Fruit fly (Drosophila melanogaster) whole organism, embryonic: ENCODE measurements around the gene CG14515.

ENCODE experiments used
- Abd-B ChIP-seq: fragments of 200-800 bp; sonication (Bioruptor generic); optimal IDR thresholded peaks from 2 replicates; lab custom pipeline; 2018; ENCODE audit warnings: missing biosample characterization, mild to moderate bottlenecking, missing genetic modification characterization, moderate library complexity
- Antp ChIP-seq: fragments of 200-800 bp; sonication (Bioruptor generic); optimal IDR thresholded peaks from 3 replicates; lab custom pipeline; 2016; ENCODE audit warnings: missing biosample characterization, missing genetic modification characterization
- BEAF-32 ChIP-seq: fragments of 200-800 bp; sonication (Bioruptor generic); optimal IDR thresholded peaks from 3 replicates; lab custom pipeline; 2017; ENCODE audit warnings: missing biosample characterization, missing genetic modification characterization, mild to moderate bottlenecking, moderate library complexity, missing genetic modification reagents
- Bgb ChIP-seq: fragments of 200-800 bp; sonication (Bioruptor generic); IDR thresholded peaks from 2 replicates; pipeline ENCODE4 v1.3.6; 2022; ENCODE audit warnings: missing biosample characterization, missing genetic modification characterization; ENCODE audit not compliant: partially characterized antibody
- CG11504 ChIP-seq: fragments of 200-800 bp; sonication (Bioruptor generic); optimal IDR thresholded peaks from 3 replicates; lab custom pipeline; 2019; ENCODE audit warnings: missing biosample characterization, mild to moderate bottlenecking, missing genetic modification characterization, moderate library complexity
- CG11560 ChIP-seq: fragments of 200-800 bp; sonication (Bioruptor generic); IDR thresholded peaks from 3 replicates; pipeline ENCODE4 v1.3.6; 2022; ENCODE audit warnings: missing biosample characterization, missing genetic modification characterization
- CG13894 ChIP-seq: fragments of 200-800 bp; sonication (Bioruptor generic); optimal IDR thresholded peaks from 3 replicates; lab custom pipeline; 2018; ENCODE audit warnings: missing biosample characterization, mild to moderate bottlenecking, missing genetic modification characterization, moderate library complexity
- CG17186 ChIP-seq: fragments of 200-800 bp; sonication (Bioruptor generic); optimal IDR thresholded peaks from 3 replicates; lab custom pipeline; 2017; ENCODE audit warnings: missing biosample characterization, missing genetic modification reagents, missing genetic modification characterization
- CG2116 ChIP-seq: fragments of 200-800 bp; sonication (Bioruptor generic); optimal IDR thresholded peaks from 3 replicates; lab custom pipeline; 2018; ENCODE audit warnings: missing biosample characterization, mild to moderate bottlenecking, missing genetic modification characterization
- CG2712 ChIP-seq: fragments of 200-800 bp; optimal IDR thresholded peaks from 3 replicates; lab custom pipeline; 2019; ENCODE audit warnings: missing biosample characterization, mild to moderate bottlenecking, missing genetic modification characterization, moderate library complexity
- CG6175 ChIP-seq: fragments of 200-800 bp; sonication (Bioruptor generic); IDR thresholded peaks from 3 replicates; pipeline ENCODE4 v1.3.6; 2022; ENCODE audit warnings: missing biosample characterization, missing genetic modification characterization
- CG7928 ChIP-seq: fragments of 200-800 bp; sonication (Bioruptor generic); optimal IDR thresholded peaks from 2 replicates; lab custom pipeline; 2017; ENCODE audit warnings: missing biosample characterization, mild to moderate bottlenecking, missing genetic modification characterization
- D19B ChIP-seq: fragments of 200-800 bp; sonication (Bioruptor generic); optimal IDR thresholded peaks from 2 replicates; lab custom pipeline; 2017; ENCODE audit warnings: missing biosample characterization, mild to moderate bottlenecking, missing genetic modification characterization
- Doc3 ChIP-seq: fragments of 200-800 bp; sonication (Bioruptor generic); IDR thresholded peaks from 3 replicates; pipeline ENCODE4 v1.3.6; 2022; ENCODE audit warnings: missing biosample characterization, missing genetic modification characterization; ENCODE audit not compliant: partially characterized antibody
- Dref ChIP-seq: fragments of 200-800 bp; sonication (Bioruptor generic); IDR thresholded peaks from 2 replicates; pipeline ENCODE4 v1.3.6; 2022; ENCODE audit warnings: missing biosample characterization, missing genetic modification characterization
- Ets97D ChIP-seq: fragments of 200-800 bp; sonication (Bioruptor generic); optimal IDR thresholded peaks from 3 replicates; lab custom pipeline; 2016; ENCODE audit warnings: missing biosample characterization, missing genetic modification characterization
- Hr78 ChIP-seq, 2 experiments: fragments of 200-800 bp in 1 of 2; fragments of >200 bp in 1 of 2; sonication (Bioruptor generic) in 1 of 2; optimal IDR thresholded peaks; 2 replicates each; lab custom pipeline; 2017 to 2019; ENCODE audit warnings: missing biosample characterization in 2 of 2, missing genetic modification characterization in 2 of 2, mild to moderate bottlenecking in 1 of 2, moderate library complexity in 1 of 2
- MBD-R2 ChIP-seq: fragments of 200-800 bp; sonication (Bioruptor generic); IDR thresholded peaks from 2 replicates; pipeline ENCODE4 v1.3.6; 2022; ENCODE audit warnings: missing biosample characterization, missing genetic modification characterization
- Med ChIP-seq: fragments of 200-800 bp; sonication (Bioruptor generic); peaks from one replicate; lab custom pipeline; 2016; ENCODE audit warnings: missing biosample characterization, missing genetic modification characterization, mild to moderate bottlenecking, inconsistent platforms, moderate library complexity
- Mrtf ChIP-seq: fragments of 200-800 bp; sonication (Bioruptor generic); IDR thresholded peaks from 3 replicates; pipeline ENCODE4 v1.3.6; 2022; ENCODE audit warnings: missing biosample characterization, missing genetic modification characterization
- Myb ChIP-seq: fragments of 200-800 bp; sonication (Bioruptor generic); optimal IDR thresholded peaks from 2 replicates; lab custom pipeline; 2016; ENCODE audit warnings: missing biosample characterization, missing genetic modification characterization
- Opbp ChIP-seq: fragments of 200-800 bp; sonication (Bioruptor generic); IDR thresholded peaks from 3 replicates; pipeline ENCODE4 v1.3.6; 2022; ENCODE audit warnings: missing biosample characterization, missing genetic modification characterization; ENCODE audit not compliant: partially characterized antibody
- Optix ChIP-seq: fragments of 200-800 bp; sonication (Bioruptor generic); IDR thresholded peaks from 3 replicates; pipeline ENCODE4 v1.3.6; 2022; ENCODE audit warnings: missing biosample characterization, missing genetic modification characterization
- Pdp1 ChIP-seq, 2 experiments: fragments of 200-800 bp; sonication (Bioruptor generic); optimal IDR thresholded peaks; 3 replicates each; lab custom pipeline; 2016; ENCODE audit warnings: missing biosample characterization in 2 of 2, missing genetic modification characterization in 2 of 2, mild to moderate bottlenecking in 1 of 2, moderate library complexity in 1 of 2
- Poxn ChIP-seq: fragments of 200-800 bp; sonication (Bioruptor generic); IDR thresholded peaks from 2 replicates; pipeline ENCODE4 v1.3.6; 2022; ENCODE audit warnings: missing biosample characterization, missing genetic modification characterization
- Scr ChIP-seq: fragments of 200-800 bp; sonication (Bioruptor generic); IDR thresholded peaks from 2 replicates; pipeline ENCODE4 v1.3.6; 2022; ENCODE audit warnings: missing biosample characterization, missing genetic modification characterization; ENCODE audit not compliant: partially characterized antibody
- Sin3A ChIP-seq: fragments of >200 bp; optimal IDR thresholded peaks from 2 replicates; lab custom pipeline; 2018
- Stat92E ChIP-seq, 3 experiments: fragments of >200 bp in 2 of 3; fragments of 200-800 bp in 1 of 3; sonication (Bioruptor generic) in 1 of 3; optimal IDR thresholded peaks; 2 replicates each; lab custom pipeline; 2017 to 2019; ENCODE audit warnings: missing biosample characterization in 3 of 3, missing genetic modification characterization in 3 of 3, mild to moderate bottlenecking in 1 of 3, moderate library complexity in 1 of 3
- amos ChIP-seq: fragments of 200-800 bp; sonication (Bioruptor generic); IDR thresholded peaks from 2 replicates; pipeline ENCODE4 v1.3.6; 2022; ENCODE audit warnings: missing biosample characterization, missing genetic modification characterization; ENCODE audit not compliant: partially characterized antibody
- az2 ChIP-seq: fragments of 200-800 bp; sonication (Bioruptor generic); optimal IDR thresholded peaks from 3 replicates; lab custom pipeline; 2016; ENCODE audit warnings: missing biosample characterization, missing genetic modification characterization
- bigmax ChIP-seq: fragments of 200-800 bp; sonication (Bioruptor generic); optimal IDR thresholded peaks from 2 replicates; lab custom pipeline; 2018; ENCODE audit warnings: missing biosample characterization, mild to moderate bottlenecking, missing genetic modification characterization
- chm ChIP-seq: fragments of 200-800 bp; sonication (Bioruptor generic); IDR thresholded peaks from 2 replicates; pipeline ENCODE4 v1.3.6; 2022; ENCODE audit warnings: missing biosample characterization, missing genetic modification characterization
- dmrt11E ChIP-seq: fragments of 200-800 bp; sonication (Bioruptor generic); optimal IDR thresholded peaks from 3 replicates; lab custom pipeline; 2018; ENCODE audit warnings: missing biosample characterization, mild to moderate bottlenecking, missing genetic modification characterization, moderate library complexity
- eyg ChIP-seq: fragments of 200-800 bp; sonication (Bioruptor generic); optimal IDR thresholded peaks from 3 replicates; lab custom pipeline; 2016; ENCODE audit warnings: missing biosample characterization, missing genetic modification characterization
- fd64A ChIP-seq: fragments of 200-800 bp; sonication (Bioruptor generic); optimal IDR thresholded peaks from 3 replicates; lab custom pipeline; 2018; ENCODE audit warnings: missing biosample characterization, mild to moderate bottlenecking, missing genetic modification characterization
- grn ChIP-seq: fragments of 200-800 bp; sonication (Bioruptor generic); optimal IDR thresholded peaks from 3 replicates; lab custom pipeline; 2017; ENCODE audit warnings: missing biosample characterization, missing genetic modification characterization
- hb ChIP-seq: fragments of 200-800 bp; sonication (Bioruptor generic); IDR thresholded peaks from 3 replicates; pipeline ENCODE4 v1.3.6; 2022; ENCODE audit warnings: missing biosample characterization, missing genetic modification characterization; ENCODE audit not compliant: partially characterized antibody
- insv ChIP-seq, 2 experiments: fragments of 200-800 bp; sonication (Bioruptor generic); optimal IDR thresholded peaks; 3 replicates each; lab custom pipeline; 2016 to 2018; ENCODE audit warnings: missing biosample characterization in 2 of 2, missing genetic modification characterization in 2 of 2
- nerfin-1 ChIP-seq: fragments of 200-800 bp; sonication (Bioruptor generic); optimal IDR thresholded peaks from 3 replicates; lab custom pipeline; 2019; ENCODE audit warnings: missing biosample characterization, mild to moderate bottlenecking, missing genetic modification characterization, moderate library complexity
- onecut ChIP-seq: fragments of 200-800 bp; sonication (Bioruptor generic); IDR thresholded peaks from 2 replicates; pipeline ENCODE4 v1.3.6; 2022; ENCODE audit warnings: missing biosample characterization, missing genetic modification characterization
- pzg ChIP-seq: fragments of 200-800 bp; sonication (Bioruptor generic); optimal IDR thresholded peaks from 3 replicates; lab custom pipeline; 2018; ENCODE audit warnings: missing biosample characterization, mild to moderate bottlenecking, missing genetic modification characterization, moderate library complexity
- repo ChIP-seq: fragments of 200-800 bp; sonication (Bioruptor generic); optimal IDR thresholded peaks from 2 replicates; lab custom pipeline; 2016; ENCODE audit warnings: missing biosample characterization, missing genetic modification characterization
- row ChIP-seq: fragments of 200-800 bp; sonication (Bioruptor generic); IDR thresholded peaks from 3 replicates; pipeline ENCODE4 v1.3.6; 2022; ENCODE audit warnings: missing biosample characterization, missing genetic modification characterization
- sna ChIP-seq: fragments of 200-800 bp; sonication (Bioruptor generic); IDR thresholded peaks from 2 replicates; pipeline ENCODE4 v1.3.6; 2022; ENCODE audit warnings: missing biosample characterization, missing genetic modification characterization; ENCODE audit not compliant: partially characterized antibody
- sug ChIP-seq: fragments of 200-800 bp; optimal IDR thresholded peaks from 2 replicates; lab custom pipeline; 2019; ENCODE audit warnings: missing biosample characterization, mild to moderate bottlenecking, missing genetic modification characterization, moderate library complexity
- tx ChIP-seq: fragments of 200-800 bp; sonication (Bioruptor generic); optimal IDR thresholded peaks from 2 replicates; lab custom pipeline; 2016; ENCODE audit warnings: missing biosample characterization, missing genetic modification characterization
- vnd ChIP-seq: fragments of 200-800 bp; sonication (Bioruptor generic); IDR thresholded peaks from 3 replicates; pipeline ENCODE4 v1.3.6; 2022; ENCODE audit warnings: missing biosample characterization, missing genetic modification characterization; ENCODE audit not compliant: partially characterized antibody

CG14515 gene

DNA sequence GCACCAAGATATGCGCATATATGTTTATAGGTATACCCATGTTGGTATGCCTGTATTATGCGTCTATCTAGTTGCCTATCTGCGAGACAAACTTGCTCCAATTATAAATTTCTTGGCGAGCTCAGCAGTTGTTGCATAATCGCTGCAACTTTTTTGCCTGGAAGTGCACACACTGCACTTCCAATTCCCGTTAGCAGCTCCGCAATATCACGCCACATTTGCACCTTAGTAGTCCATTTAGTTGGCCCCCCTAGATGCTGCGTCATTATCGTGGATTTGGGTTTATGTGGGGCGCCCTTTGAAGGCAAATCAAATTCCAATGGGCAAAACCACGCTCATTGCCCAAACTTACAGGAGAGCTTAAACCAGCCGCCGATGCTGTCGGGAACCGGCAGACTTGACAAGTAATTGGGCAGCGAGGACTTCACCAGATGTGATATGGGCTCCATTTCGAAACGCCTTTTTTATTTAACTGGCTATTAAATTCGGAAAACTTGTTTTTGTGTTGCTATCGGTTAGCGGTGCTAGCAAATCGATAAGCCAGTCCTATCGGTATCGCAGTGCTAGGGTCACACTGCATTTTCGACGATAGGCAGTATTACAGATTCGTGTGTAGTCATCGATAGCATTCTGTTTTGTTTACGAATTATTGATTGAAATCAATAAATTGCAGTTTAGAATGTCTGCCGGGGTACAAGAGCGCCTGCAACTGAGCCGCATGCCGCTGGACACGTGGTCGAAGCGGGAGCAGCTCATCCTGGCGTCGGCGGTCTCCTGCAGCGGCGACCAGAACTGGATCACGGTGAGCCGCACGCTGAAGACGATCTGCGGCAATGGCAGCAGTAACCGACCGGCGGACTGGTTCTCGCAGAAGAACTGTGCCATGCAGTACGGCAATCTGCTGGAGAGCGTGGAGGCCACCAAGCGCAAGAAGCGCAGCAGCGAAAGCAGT is 25.8 kb downstream of the CG14515 start, which contains the start of the genes Cisd2 and Brd8 (continued):
- TF ChIP-seq CG7928 (GFP tag; lab: Kevin White, UChicago) (peak; percentile 25), insv (GFP tag; optimal IDR thresholded peaks at IDR 0.05; lab: Kevin White, UChicago) (peak in 1 of 2 experiments; percentile 24), sna (GFP tag; lab: Robert Waterston, UW) (peak; percentile 87), Hr78 (GFP tag; optimal IDR thresholded peaks at IDR 0.05; lab: Kevin White, UChicago) (no peak), hb (GFP tag; lab: Robert Waterston, UW) (peak; percentile 96), Antp (GFP tag; lab: Kevin White, UChicago) (no peak), CG6175 (no peak), Dref (GFP tag; lab: Robert Waterston, UW) (peak; percentile 99), grn (GFP tag; lab: Kevin White, UChicago) (peak; percentile 29), onecut (peak; percentile 86), dmrt11E (tag; lab: Kevin White, UChicago) (no peak), nerfin-1 (peak; percentile 81), Scr (peak; percentile 91), repo (GFP tag; lab: Kevin White, UChicago) (peak; percentile 29), Bgb (GFP tag; lab: Robert Waterston, UW) (peak; percentile 97), chm (GFP tag; lab: Robert Waterston, UW) (no peak), CG13894 (peak; percentile 6), row (peak; percentile 31; the same call in 1 of the 3 replicates), amos (GFP tag; lab: Robert Waterston, UW) (peak; percentile 96), BEAF-32 (GFP tag; lab: Kevin White, UChicago) (peak; percentile 91), fd64A (GFP tag; lab: Kevin White, UChicago) (no peak), pzg (GFP tag; lab: Kevin White, UChicago) (peak; percentile 91), tx (GFP tag; lab: Kevin White, UChicago) (no peak), Stat92E (GFP tag; optimal IDR thresholded peaks at IDR 0.05; lab: Kevin White, UChicago) (peak in 1 of 3 experiments; percentile 6), Doc3 (GFP tag; lab: Robert Waterston, UW) (peak; percentile 76), Mrtf (no peak), bigmax (GFP tag; lab: Kevin White, UChicago) (peak; percentile 20), CG17186 (GFP tag; lab: Kevin White, UChicago) (peak; percentile 89), Abd-B (GFP tag; lab: Kevin White, UChicago) (peak; percentile 31), CG2712 (tag; lab: Kevin White, UChicago) (peak; percentile 29), CG11504 (tag; lab: Kevin White, UChicago) (no peak), Poxn (GFP tag; lab: Robert Waterston, UW) (no peak), CG2116 (GFP tag; lab: Kevin White, UChicago) (peak; percentile 90), az2 (no peak), Med (peak; percentile 81), D19B (no peak), sug (tag; lab: Kevin White, UChicago) (peak; percentile 19), Optix (GFP tag; lab: Robert Waterston, UW) (no peak), Opbp (GFP tag; lab: Robert Waterston, UW) (peak; percentile 96), CG11560 (peak; percentile 76; the same call in 2 of the 3 replicates), MBD-R2 (GFP tag; lab: Robert Waterston, UW) (peak; percentile 93), Ets97D (GFP tag; lab: Kevin White, UChicago) (peak; percentile 80), vnd (peak; percentile 93), Sin3A (lab: Kevin White, UChicago) (peak; percentile 69), Myb (peak; percentile 47), eyg (GFP tag; lab: Kevin White, UChicago) (no peak), Pdp1 (GFP tag; optimal IDR thresholded peaks at IDR 0.05; lab: Kevin White, UChicago) (peak in 1 of 2 experiments; percentile 94)
